Worm (Caenorhabditis elegans): ENCODE measurements around the gene Y42A5A.3.
A peak's percentile ranks its signal among the peaks of the same experiment; 100 is the strongest.

Y42A5A.3 gene

DNA sequence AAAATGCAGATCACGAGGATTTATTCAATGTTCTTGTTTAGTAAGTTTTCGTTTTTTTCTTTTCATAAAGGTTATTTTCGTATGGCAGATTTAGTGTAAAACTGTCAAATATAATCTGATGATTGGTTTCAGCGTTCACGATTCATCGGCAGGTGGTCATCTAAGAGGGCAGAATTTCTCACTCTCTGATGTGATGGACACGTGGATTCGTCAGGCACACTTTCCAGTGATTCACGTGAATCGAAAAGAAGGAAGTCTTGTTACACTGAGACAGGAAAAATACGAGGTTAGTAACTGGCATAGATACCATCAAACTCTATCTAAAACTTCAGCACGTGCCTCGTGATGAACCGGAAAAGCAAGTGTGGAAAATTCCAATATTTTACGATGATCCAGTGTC is 1.1 kb downstream of the Y42A5A.3 start:
- peak; percentile 51 for TF ChIP-seq lin-40 (tag; optimal IDR thresholded peaks at IDR 0.05)
- no peak for TF ChIP-seq madf-3 (GFP tag; IDR thresholded peaks at IDR 0.05)
- TF ChIP-seq hlh-26 (GFP tag; conservative IDR thresholded peaks at IDR 0.05), result no peak
- no peak for TF ChIP-seq F39B2.1 (GFP tag; IDR thresholded peaks at IDR 0.05)
- no peak for TF ChIP-seq snpc-3.4 (tag; optimal IDR thresholded peaks at IDR 0.05)
- no peak for TF ChIP-seq tlf-1 (GFP tag; optimal IDR thresholded peaks at IDR 0.05)
- no peak for TF ChIP-seq akir-1 (GFP tag; optimal IDR thresholded peaks at IDR 0.05)
- peak; percentile 43 for TF ChIP-seq somi-1 (GFP tag; optimal IDR thresholded peaks at IDR 0.05)
- TF ChIP-seq ztf-26 (tag; optimal IDR thresholded peaks at IDR 0.05), result peak; percentile 78

DNA sequence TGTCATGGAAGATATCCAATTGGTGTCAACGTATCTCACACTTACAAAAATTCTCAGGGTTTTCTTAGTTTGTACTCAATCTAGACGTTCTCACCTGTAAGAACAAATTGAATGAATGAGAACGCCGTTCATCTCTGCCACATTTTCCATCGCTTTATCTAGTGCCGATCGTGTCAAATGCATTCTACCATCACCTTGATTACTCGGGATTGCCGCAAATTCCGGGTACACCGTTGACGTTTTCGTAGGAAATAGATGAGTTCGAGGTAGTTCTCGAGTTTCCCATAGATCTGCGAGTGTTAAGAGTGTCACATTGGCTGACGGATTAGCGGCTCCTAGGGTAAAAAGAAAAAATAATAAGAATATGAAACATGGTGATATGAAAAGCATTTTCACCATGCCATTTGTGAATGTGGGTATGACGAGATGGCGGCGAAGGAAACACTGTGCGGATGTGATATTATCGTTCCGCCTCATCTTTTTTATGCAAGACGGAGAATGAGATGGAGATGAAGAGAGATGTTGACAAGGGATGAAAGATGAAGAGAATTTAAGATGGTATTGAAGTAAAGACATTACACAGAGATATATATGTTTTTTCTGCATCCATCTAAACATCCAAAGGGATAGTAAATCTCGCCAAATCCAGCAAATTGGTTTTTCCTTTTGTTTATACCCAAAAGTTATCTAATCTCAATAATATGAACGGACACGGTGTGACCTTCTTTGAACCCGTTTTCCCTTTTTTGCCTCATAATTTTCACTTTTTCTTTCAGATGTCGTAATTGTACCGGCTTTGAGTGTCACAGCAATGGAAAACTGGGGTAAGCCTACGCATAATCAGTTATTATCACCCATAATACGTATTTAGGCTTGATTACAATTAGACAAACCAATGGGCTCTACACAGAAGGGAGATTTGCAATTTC is 2.3 kb downstream of the Y42A5A.3 start, which contains the start of gene lact-8:
Gene lact-8, minus strand, starts transcription at position 445 of the 929 bp plus-strand sequence.
- TF ChIP-seq sea-2 (GFP tag; IDR thresholded peaks at IDR 0.05), result no peak
- TF ChIP-seq lag-1 (GFP tag; IDR thresholded peaks at IDR 0.05), result no peak
- TF ChIP-seq attf-3 (GFP tag; conservative IDR thresholded peaks at IDR 0.05), result no peak
- no peak for TF ChIP-seq ccch-3 (GFP tag; optimal IDR thresholded peaks at IDR 0.05)
- no peak for TF ChIP-seq dpl-1 (GFP tag; optimal IDR thresholded peaks at IDR 0.05)
- no peak for TF ChIP-seq nfyb-1 (GFP tag; IDR thresholded peaks at IDR 0.05)
- TF ChIP-seq athp-1 (tag; optimal IDR thresholded peaks at IDR 0.05), result no peak
- no peak for TF ChIP-seq Y67H2A.10 (GFP tag; conservative IDR thresholded peaks at IDR 0.05)
- TF ChIP-seq chd-7 (tag; optimal IDR thresholded peaks at IDR 0.05), result no peak
- TF ChIP-seq nhr-90 (tag; optimal IDR thresholded peaks at IDR 0.05), result no peak
- no peak for TF ChIP-seq B0035.1 (tag; optimal IDR thresholded peaks at IDR 0.05)
- no peak for TF ChIP-seq lin-35 (GFP tag; optimal IDR thresholded peaks at IDR 0.05)
- TF ChIP-seq mel-28 (tag; optimal IDR thresholded peaks at IDR 0.05; ENCODE audit: borderline replicate concordance), result no peak
- no peak for TF ChIP-seq mcd-1 (GFP tag; IDR thresholded peaks at IDR 0.05)
- TF ChIP-seq F10E7.11 (tag; optimal IDR thresholded peaks at IDR 0.05), result no peak
- no peak for TF ChIP-seq lsy-27 (tag; optimal IDR thresholded peaks at IDR 0.05; ENCODE audit: borderline replicate concordance, insufficient read depth)
- TF ChIP-seq K12H6.12 (tag; optimal IDR thresholded peaks at IDR 0.05), result no peak
- no peak for TF ChIP-seq die-1 (tag; optimal IDR thresholded peaks at IDR 0.05)
- TF ChIP-seq repo-1 (tag; optimal IDR thresholded peaks at IDR 0.05), result no peak

DNA sequence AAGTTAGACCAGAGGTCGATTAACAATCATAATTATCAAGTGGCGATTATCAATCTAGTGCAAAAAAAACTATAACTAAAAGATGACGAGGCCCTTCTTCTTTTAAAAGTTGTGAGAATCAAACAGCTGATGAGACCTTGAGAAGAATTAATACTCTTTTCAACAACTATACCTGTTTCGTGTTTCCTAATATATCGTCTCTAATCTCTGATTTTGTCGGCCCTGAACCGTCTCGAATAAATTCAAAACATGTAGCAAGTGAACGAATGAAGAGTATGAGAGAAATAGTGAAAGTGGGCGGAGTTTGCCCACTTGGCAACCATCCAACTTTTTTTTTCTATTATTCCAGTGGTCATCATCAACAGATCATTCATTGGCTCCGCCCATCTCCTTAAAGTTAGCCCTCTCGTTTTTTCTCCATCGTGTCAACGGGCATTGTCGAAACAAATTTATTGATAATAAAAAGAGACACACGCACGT is 8.2 kb downstream of the Y42A5A.3 start, which contains the start of gene Y42A5A.1:
Gene Y42A5A.1, plus strand, starts transcription at position 430 of the 480 bp plus-strand sequence.
- TF ChIP-seq die-1 (tag; optimal IDR thresholded peaks at IDR 0.05) (peak; percentile 13), mes-4 (tag; optimal IDR thresholded peaks at IDR 0.05) (no peak)

DNA sequence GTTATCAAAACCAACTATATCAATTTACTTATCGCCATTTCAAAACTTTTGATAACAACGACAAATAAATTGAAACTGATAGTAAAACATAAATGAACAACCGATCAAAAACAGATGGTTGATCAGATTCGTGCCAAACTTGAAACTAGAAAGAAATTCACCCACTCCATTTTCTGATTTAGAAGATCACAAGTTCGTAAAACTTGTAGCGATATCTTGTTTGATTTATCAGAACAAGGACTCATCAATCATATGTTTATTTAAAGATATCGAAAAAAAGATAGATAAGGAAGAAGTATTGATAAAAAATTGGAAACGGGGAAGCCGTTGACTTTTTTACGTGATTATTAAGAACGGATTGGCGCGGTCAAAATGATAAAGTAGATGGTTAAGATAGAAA is 8.7 kb downstream of the Y42A5A.3 start:
- TF ChIP-seq nhr-80 (tag; optimal IDR thresholded peaks at IDR 0.05), result peak; percentile 6
- TF ChIP-seq repo-1 (tag; optimal IDR thresholded peaks at IDR 0.05), result no peak
- TF ChIP-seq chd-7 (tag; optimal IDR thresholded peaks at IDR 0.05), result no peak
- TF ChIP-seq F10E7.11 (tag; optimal IDR thresholded peaks at IDR 0.05), result no peak
- TF ChIP-seq lin-40 (tag; optimal IDR thresholded peaks at IDR 0.05), result peak; percentile 40
- TF ChIP-seq F57C9.4 (tag; optimal IDR thresholded peaks at IDR 0.05), result no peak
- TF ChIP-seq aptf-2 (GFP tag; conservative IDR thresholded peaks at IDR 0.05), result no peak
- no peak for TF ChIP-seq ztf-28 (GFP tag; IDR thresholded peaks at IDR 0.05)
